Fruit fly (Drosophila melanogaster): ENCODE data around the gene Ir40a.

The Ir40a gene

dm6 chr2L:22168559-22169027 is 45.6 kb downstream of the Ir40a start (continued):
- no peak for TF ChIP-seq CG4318 (GFP tag; optimal IDR thresholded peaks at IDR 0.05)
- no peak for TF ChIP-seq CG11902 (GFP tag; optimal IDR thresholded peaks at IDR 0.05)
- peak; percentile 19 for TF ChIP-seq CG6792 (GFP tag; optimal IDR thresholded peaks at IDR 0.05)
- TF ChIP-seq CG10669 (GFP tag; optimal IDR thresholded peaks at IDR 0.05), result no peak
- TF ChIP-seq Gug (GFP tag; IDR thresholded peaks at IDR 0.05), result no peak
- TF ChIP-seq OdsH (GFP tag; optimal IDR thresholded peaks at IDR 0.05), result no peak
- no peak for TF ChIP-seq achi (GFP tag; optimal IDR thresholded peaks at IDR 0.05)
- no peak for TF ChIP-seq salr (GFP tag; optimal IDR thresholded peaks at IDR 0.05)
- no peak for TF ChIP-seq net (GFP tag; optimal IDR thresholded peaks at IDR 0.05)
- peak; percentile 40 for TF ChIP-seq topi (GFP tag; optimal IDR thresholded peaks at IDR 0.05)
- TF ChIP-seq CG6854 (GFP tag; optimal IDR thresholded peaks at IDR 0.05), result no peak
- TF ChIP-seq ss (GFP tag; optimal IDR thresholded peaks at IDR 0.05), result no peak
- TF ChIP-seq CG3032 (tag; optimal IDR thresholded peaks at IDR 0.05), result peak; percentile 0
- TF ChIP-seq Eip78C (GFP tag), result peak; percentile 50
- TF ChIP-seq fd59A (GFP tag; optimal IDR thresholded peaks at IDR 0.05), result no peak
- TF ChIP-seq lz (GFP tag; optimal IDR thresholded peaks at IDR 0.05), result peak; percentile 5
- no peak for TF ChIP-seq CG7368 (GFP tag; optimal IDR thresholded peaks at IDR 0.05)
- TF ChIP-seq Hr38 (GFP tag; optimal IDR thresholded peaks at IDR 0.05), result no peak
- no peak for TF ChIP-seq CG8319 (GFP tag; optimal IDR thresholded peaks at IDR 0.05)
- no peak for TF ChIP-seq CG11294 (GFP tag; IDR thresholded peaks at IDR 0.05)
- TF ChIP-seq dsx (GFP tag; optimal IDR thresholded peaks at IDR 0.05; ENCODE audit: poor library complexity, severe bottlenecking), result no peak
- no peak for TF ChIP-seq eg (GFP tag; IDR thresholded peaks at IDR 0.05)
- TF ChIP-seq svp (GFP tag), result no peak
- no peak for TF ChIP-seq dac (GFP tag; optimal IDR thresholded peaks at IDR 0.05)
- no peak for TF ChIP-seq CG32006 (GFP tag; optimal IDR thresholded peaks at IDR 0.05)
- peak; percentile 3 for TF ChIP-seq Hr4 (GFP tag; optimal IDR thresholded peaks at IDR 0.05)
- TF ChIP-seq Smox (GFP tag; optimal IDR thresholded peaks at IDR 0.05), result peak; percentile 41
- peak; percentile 9 for TF ChIP-seq Ets21C (GFP tag; optimal IDR thresholded peaks at IDR 0.05)

dm6 chr2L:22163302-22163701 is 50.9 kb downstream of the Ir40a start:
- TF ChIP-seq dac (GFP tag; optimal IDR thresholded peaks at IDR 0.05), result no peak
- no peak for TF ChIP-seq CG8632 (GFP tag; optimal IDR thresholded peaks at IDR 0.05)
- no peak for TF ChIP-seq ss (GFP tag; optimal IDR thresholded peaks at IDR 0.05)
- no peak for TF ChIP-seq fd85E (GFP tag; optimal IDR thresholded peaks at IDR 0.05)
- TF ChIP-seq Met (GFP tag; optimal IDR thresholded peaks at IDR 0.05), result no peak

dm6 chr2L:22159800-22160199 is 54.4 kb downstream of the Ir40a start:
- TF ChIP-seq CG16779 (tag; optimal IDR thresholded peaks at IDR 0.05) (no peak), CG11294 (GFP tag; IDR thresholded peaks at IDR 0.05) (no peak), esn (GFP tag; optimal IDR thresholded peaks at IDR 0.05) (no peak), vri (GFP tag; optimal IDR thresholded peaks at IDR 0.05) (no peak), CG3032 (tag; optimal IDR thresholded peaks at IDR 0.05) (no peak)

- TF ChIP-seq Hr4 (GFP tag; optimal IDR thresholded peaks at IDR 0.05) (no peak), OdsH (GFP tag; optimal IDR thresholded peaks at IDR 0.05) (no peak), CG8119 (GFP tag; IDR thresholded peaks at IDR 0.05) (no peak), CG11902 (GFP tag; optimal IDR thresholded peaks at IDR 0.05) (no peak), Smox (GFP tag; optimal IDR thresholded peaks at IDR 0.05) (no peak), achi (GFP tag; optimal IDR thresholded peaks at IDR 0.05) (no peak), CG7368 (GFP tag; optimal IDR thresholded peaks at IDR 0.05) (no peak), CG6808 (GFP tag; optimal IDR thresholded peaks at IDR 0.05) (no peak), Met (GFP tag; optimal IDR thresholded peaks at IDR 0.05) (no peak), CG11294 (GFP tag; IDR thresholded peaks at IDR 0.05) (no peak), vri (GFP tag; optimal IDR thresholded peaks at IDR 0.05) (no peak)
These were observed 60.9 kb downstream of the Ir40a start for dm6 chr2L:22153246-22153645.
